Fruit fly (Drosophila melanogaster) whole organism, adult: ENCODE data around the gene Rpt4.

Source experiments
- CG14711 ChIP-seq: fragments of 200-800 bp; sonication (Bioruptor generic); optimal IDR thresholded peaks from 2 replicates; lab custom pipeline; 2018; ENCODE audit warnings: missing biosample characterization, mild to moderate bottlenecking, missing genetic modification characterization, moderate library complexity
- CG1620 ChIP-seq: fragments of 200-800 bp; sonication (Bioruptor generic); optimal IDR thresholded peaks from 2 replicates; lab custom pipeline; 2016; ENCODE audit warnings: missing biosample characterization, missing genetic modification characterization
- Clk ChIP-seq: fragments of 200-800 bp; sonication (Bioruptor generic); optimal IDR thresholded peaks from 2 replicates; lab custom pipeline; 2017; ENCODE audit warnings: missing biosample characterization, missing genetic modification characterization
- cic ChIP-seq: fragments of 200-800 bp; sonication (Bioruptor generic); optimal IDR thresholded peaks from 2 replicates; lab custom pipeline; 2017; ENCODE audit warnings: missing biosample characterization, mild to moderate bottlenecking, missing genetic modification characterization, moderate library complexity

dm6 chrX:6279629-6280073 is 11.4 kb downstream of the Rpt4 start, which contains the start of gene Ubi-p5E:
- TF ChIP-seq Clk (GFP tag; lab: Kevin White, UChicago) (no peak), CG1620 (GFP tag; lab: Kevin White, UChicago) (no peak), cic (no peak), CG14711 (tag; lab: Kevin White, UChicago) (no peak)
